Worm (Caenorhabditis elegans): ENCODE measurements around the gene Y54E2A.4.

Y54E2A.4 gene

DNA sequence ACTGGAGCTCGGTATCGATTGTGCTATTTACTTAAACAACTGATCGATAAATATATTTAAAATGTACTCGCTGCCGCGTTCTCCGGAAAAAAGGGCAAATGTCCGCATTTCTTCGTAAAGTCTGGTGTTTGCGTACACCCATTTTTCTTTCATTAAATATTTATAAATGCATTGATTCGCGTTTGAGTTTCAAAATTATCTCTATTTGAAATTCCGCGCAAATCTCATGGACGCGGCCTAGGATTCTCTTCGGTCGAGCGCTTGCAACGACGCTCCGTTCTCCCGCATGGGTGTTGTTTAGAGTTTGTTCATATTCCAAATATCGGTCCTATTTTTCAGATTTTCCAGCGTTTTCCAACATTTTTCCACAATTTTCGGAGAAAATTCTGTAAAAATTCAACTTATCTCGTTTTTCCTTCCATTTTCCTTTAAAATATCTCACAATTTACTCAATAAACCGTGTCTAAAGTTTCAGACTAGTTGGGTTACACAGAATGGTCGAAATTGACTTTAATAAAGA, 40.6 kb downstream of the Y54E2A.4 start, which contains the start of gene eif-3.B (continued):
- TF ChIP-seq pha-4 (tag; optimal IDR thresholded peaks at IDR 0.05) (peak; percentile 75), snpc-1.1 (tag; optimal IDR thresholded peaks at IDR 0.05; ENCODE audit: insufficient read depth) (peak; percentile 38), pbrm-1 (GFP tag; IDR thresholded peaks at IDR 0.05) (peak; percentile 80), dpff-1 (tag; optimal IDR thresholded peaks at IDR 0.05) (no peak)

DNA sequence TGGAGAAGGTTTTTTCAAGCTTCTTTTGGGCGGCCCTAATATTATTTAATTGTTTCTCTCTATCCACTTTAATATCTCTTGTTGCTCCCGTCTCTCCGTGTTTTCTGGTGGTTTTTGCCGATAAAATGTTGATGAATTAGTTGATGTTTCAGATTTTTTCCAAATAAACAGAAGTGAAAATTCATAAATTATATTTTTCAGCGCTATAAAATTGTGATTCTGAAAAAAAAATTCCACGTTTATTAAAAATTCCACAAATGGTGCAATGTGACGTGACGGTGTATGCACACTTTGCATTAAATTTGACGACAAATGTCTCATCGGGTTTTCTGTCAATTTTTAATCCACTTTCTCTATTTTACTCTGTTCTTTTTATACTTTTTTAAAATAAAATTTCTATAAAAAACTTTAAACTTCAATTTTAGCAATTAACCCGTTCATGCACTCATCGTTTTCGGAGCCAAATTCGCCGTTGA, 43.7 kb downstream of the Y54E2A.4 start, which contains the start of gene tbc-20:
Gene tbc-20 (plus strand): TSS at position 426 of the 476 bp plus-strand sequence.
- TF ChIP-seq unc-130 (GFP tag; optimal IDR thresholded peaks at IDR 0.05), result peak; percentile 12
- no peak for TF ChIP-seq nhr-27 (tag; optimal IDR thresholded peaks at IDR 0.05)
- TF ChIP-seq K11D2.4 (GFP tag; IDR thresholded peaks at IDR 0.05), result no peak
- no peak for TF ChIP-seq lir-1 (GFP tag; conservative IDR thresholded peaks at IDR 0.05)
- TF ChIP-seq nfyb-1 (GFP tag; IDR thresholded peaks at IDR 0.05), result no peak
- peak; percentile 26 for TF ChIP-seq tbp1 (GFP tag; optimal IDR thresholded peaks at IDR 0.05)
- no peak for TF ChIP-seq F39B2.1 (GFP tag; IDR thresholded peaks at IDR 0.05)
- no peak for TF ChIP-seq egl-44 (GFP tag; IDR thresholded peaks at IDR 0.05)
- TF ChIP-seq chd-7 (tag; optimal IDR thresholded peaks at IDR 0.05), result no peak
- TF ChIP-seq him-1 (tag; optimal IDR thresholded peaks at IDR 0.05), result peak; percentile 34
- TF ChIP-seq T07F8.4 (tag; optimal IDR thresholded peaks at IDR 0.05), result no peak
- TF ChIP-seq sptf-2 (GFP tag; optimal IDR thresholded peaks at IDR 0.05), result no peak
- no peak for TF ChIP-seq F52B5.7 (tag; optimal IDR thresholded peaks at IDR 0.05)
- no peak for TF ChIP-seq bed-2 (GFP tag; IDR thresholded peaks at IDR 0.05)
- peak; percentile 74 for TF ChIP-seq madf-8 (GFP tag; conservative IDR thresholded peaks at IDR 0.05)
- TF ChIP-seq aptf-3 (GFP tag; IDR thresholded peaks at IDR 0.05), result no peak
- TF ChIP-seq F37B4.10 (GFP tag; IDR thresholded peaks at IDR 0.05), result no peak
- TF ChIP-seq F55B11.4 (tag; optimal IDR thresholded peaks at IDR 0.05; ENCODE audit: borderline replicate concordance, insufficient read depth), result no peak
- peak in 1 of 2 experiments; percentile 32 for TF ChIP-seq let-607 (tag; optimal IDR thresholded peaks at IDR 0.05)
- TF ChIP-seq somi-1 (GFP tag; optimal IDR thresholded peaks at IDR 0.05), result no peak
- no peak for TF ChIP-seq die-1 (tag; optimal IDR thresholded peaks at IDR 0.05)
- TF ChIP-seq ceh-91 (GFP tag; IDR thresholded peaks at IDR 0.05), result no peak
- TF ChIP-seq attf-3 (GFP tag; conservative IDR thresholded peaks at IDR 0.05), result peak; percentile 41; the same call in 1 of the 2 replicates
- no peak for TF ChIP-seq Y56A3A.18 (GFP tag; IDR thresholded peaks at IDR 0.05)
- TF ChIP-seq pbrm-1 (GFP tag; IDR thresholded peaks at IDR 0.05), result no peak
- no peak for TF ChIP-seq dox-1 (GFP tag; IDR thresholded peaks at IDR 0.05)
- TF ChIP-seq lin-54 (GFP tag; optimal IDR thresholded peaks at IDR 0.05), result peak; percentile 29
- no peak for TF ChIP-seq B0019.2 (GFP tag; conservative IDR thresholded peaks at IDR 0.05)
- peak; percentile 56 for TF ChIP-seq xnd-1 (tag; optimal IDR thresholded peaks at IDR 0.05)
- TF ChIP-seq Y79H2A.3 (GFP tag; conservative IDR thresholded peaks at IDR 0.05), result no peak
- TF ChIP-seq fkh-3 (tag; optimal IDR thresholded peaks at IDR 0.05), result no peak
- no peak for TF ChIP-seq dpl-1 (GFP tag; optimal IDR thresholded peaks at IDR 0.05)
- no peak for TF ChIP-seq ceh-40 (GFP tag; IDR thresholded peaks at IDR 0.05)
- no peak for TF ChIP-seq nhr-80 (tag; optimal IDR thresholded peaks at IDR 0.05)
- TF ChIP-seq athp-1 (tag; optimal IDR thresholded peaks at IDR 0.05), result peak; percentile 19
- no peak for TF ChIP-seq tbx-9 (tag; optimal IDR thresholded peaks at IDR 0.05; ENCODE audit: borderline replicate concordance)
- no peak for TF ChIP-seq sdz-38 (tag; optimal IDR thresholded peaks at IDR 0.05)
- TF ChIP-seq ZK185.1 (tag; optimal IDR thresholded peaks at IDR 0.05; ENCODE audit: poor library complexity, severe bottlenecking), result peak; percentile 28
- TF ChIP-seq attf-6 (GFP tag; IDR thresholded peaks at IDR 0.05), result 0 out of 2 replicates have a peak, but pooled peaks have one; percentile 19
- peak; percentile 56 for TF ChIP-seq snpc-3.4 (tag; optimal IDR thresholded peaks at IDR 0.05)
- TF ChIP-seq mxl-1 (tag; optimal IDR thresholded peaks at IDR 0.05), result no peak
- no peak for TF ChIP-seq rcor-1 (GFP tag; IDR thresholded peaks at IDR 0.05)
- peak; percentile 38 for TF ChIP-seq hrde-1 (tag; optimal IDR thresholded peaks at IDR 0.05; ENCODE audit: borderline replicate concordance)
